Fruit fly (Drosophila melanogaster) whole organism, embryonic: Measurements from ENCODE around the gene CG5262.

Experiments
- CG10209 ChIP-seq: fragments of 200-800 bp; sonication (Bioruptor generic); optimal IDR thresholded peaks from 3 replicates; lab custom pipeline; 2017; ENCODE audit warnings: missing biosample characterization, mild to moderate bottlenecking, missing genetic modification characterization, missing genetic modification reagents
- CG10543 ChIP-seq: fragments of 200-800 bp; sonication (Bioruptor generic); optimal IDR thresholded peaks from 3 replicates; lab custom pipeline; 2017; ENCODE audit warnings: missing biosample characterization, mild to moderate bottlenecking, missing genetic modification characterization, moderate library complexity
- CG10565 ChIP-seq: fragments of 200-800 bp; sonication (Bioruptor generic); optimal IDR thresholded peaks from 3 replicates; lab custom pipeline; 2016; ENCODE audit warnings: missing biosample characterization, mild to moderate bottlenecking, missing genetic modification characterization
- CG11696 ChIP-seq: fragments of 200-800 bp; sonication (Bioruptor generic); IDR thresholded peaks from 2 replicates; pipeline ENCODE4 v1.3.6; 2022; ENCODE audit warnings: missing biosample characterization, missing genetic modification characterization
- CG12104 ChIP-seq: fragments of 200-800 bp; sonication (Bioruptor generic); optimal IDR thresholded peaks from 3 replicates; lab custom pipeline; 2016; ENCODE audit warnings: missing biosample characterization, missing genetic modification characterization
- CG12299 ChIP-seq: fragments of 200-800 bp; sonication (Bioruptor generic); optimal IDR thresholded peaks from 2 replicates; lab custom pipeline; 2018; ENCODE audit warnings: missing biosample characterization, mild to moderate bottlenecking, missing genetic modification characterization
- CG13775 ChIP-seq: fragments of 200-800 bp; sonication (Bioruptor generic); optimal IDR thresholded peaks from 3 replicates; lab custom pipeline; 2017; ENCODE audit warnings: missing biosample characterization, mild to moderate bottlenecking, missing genetic modification characterization
- CG14050 ChIP-seq: fragments of 200-800 bp; sonication (Bioruptor generic); IDR thresholded peaks from 3 replicates; pipeline ENCODE4 v1.3.6; 2022; ENCODE audit warnings: missing biosample characterization, missing genetic modification characterization
- CG15269 ChIP-seq: fragments of 200-800 bp; sonication (Bioruptor generic); optimal IDR thresholded peaks from 2 replicates; lab custom pipeline; 2018; ENCODE audit warnings: missing biosample characterization, mild to moderate bottlenecking, missing genetic modification characterization, moderate library complexity
- CG1529 ChIP-seq: fragments of 200-800 bp; sonication (Bioruptor generic); optimal IDR thresholded peaks from 3 replicates; lab custom pipeline; 2018; ENCODE audit warnings: missing biosample characterization, missing genetic modification characterization
- CG15479 ChIP-seq: fragments of 200-800 bp; sonication (Bioruptor generic); optimal IDR thresholded peaks from 3 replicates; lab custom pipeline; 2019; ENCODE audit warnings: missing biosample characterization, mild to moderate bottlenecking, missing genetic modification characterization, moderate library complexity
- CG1602 ChIP-seq: fragments of 200-800 bp; sonication (Bioruptor generic); optimal IDR thresholded peaks from 3 replicates; lab custom pipeline; 2016; ENCODE audit warnings: missing biosample characterization, missing genetic modification characterization
- CG17359 ChIP-seq: fragments of 200-800 bp; sonication (Bioruptor generic); optimal IDR thresholded peaks from 3 replicates; lab custom pipeline; 2018; ENCODE audit warnings: missing biosample characterization, mild to moderate bottlenecking, missing genetic modification characterization, moderate library complexity
- CG18011 ChIP-seq: fragments of 200-800 bp; sonication (Bioruptor generic); optimal IDR thresholded peaks from 2 replicates; lab custom pipeline; 2017; ENCODE audit warnings: missing biosample characterization, missing genetic modification characterization, mild to moderate bottlenecking, moderate library complexity, missing genotype
- CG18476 ChIP-seq: fragments of 200-800 bp; sonication (Bioruptor generic); optimal IDR thresholded peaks from 2 replicates; lab custom pipeline; 2016; ENCODE audit warnings: missing biosample characterization, mild to moderate bottlenecking, missing genetic modification characterization
- CG18599 ChIP-seq: fragments of 200-800 bp; sonication (Bioruptor generic); optimal IDR thresholded peaks from 3 replicates; lab custom pipeline; 2017; ENCODE audit warnings: missing biosample characterization, missing genetic modification characterization, mild to moderate bottlenecking, moderate library complexity, missing genetic modification reagents
- CG32767 ChIP-seq: fragments of 200-800 bp; sonication (Bioruptor generic); IDR thresholded peaks from 2 replicates; pipeline ENCODE4 v1.3.6; 2022; ENCODE audit warnings: missing biosample characterization, missing genetic modification characterization
- CG4707 ChIP-seq: fragments of 200-800 bp; sonication (Bioruptor generic); optimal IDR thresholded peaks from 2 replicates; lab custom pipeline; 2018; ENCODE audit warnings: missing biosample characterization, mild to moderate bottlenecking, missing genetic modification characterization, moderate library complexity
- CG5180 ChIP-seq: fragments of 200-800 bp; sonication (Bioruptor generic); optimal IDR thresholded peaks from 3 replicates; lab custom pipeline; 2017; ENCODE audit warnings: missing biosample characterization, missing genetic modification characterization, mild to moderate bottlenecking, moderate library complexity, missing genetic modification reagents
- CG6689 ChIP-seq: fragments of 200-800 bp; sonication (Bioruptor generic); IDR thresholded peaks from 2 replicates; pipeline ENCODE4 v1.3.6; 2022; ENCODE audit warnings: missing biosample characterization, missing genetic modification characterization
- CG6854 ChIP-seq: fragments of 200-800 bp; sonication (Bioruptor generic); optimal IDR thresholded peaks from 3 replicates; lab custom pipeline; 2017; ENCODE audit warnings: missing biosample characterization, mild to moderate bottlenecking, missing genetic modification characterization
- CG9437 ChIP-seq: fragments of 200-800 bp; sonication (Bioruptor generic); optimal IDR thresholded peaks from 2 replicates; lab custom pipeline; 2018; ENCODE audit warnings: missing biosample characterization, mild to moderate bottlenecking, missing genetic modification characterization
- Camta ChIP-seq: fragments of 200-800 bp; sonication (Bioruptor generic); optimal IDR thresholded peaks from 2 replicates; lab custom pipeline; 2016; ENCODE audit warnings: missing biosample characterization, missing genetic modification characterization
- Deaf1 ChIP-seq: fragments of 200-800 bp; optimal IDR thresholded peaks from 3 replicates; lab custom pipeline; 2019; ENCODE audit warnings: missing biosample characterization, mild to moderate bottlenecking, missing genetic modification characterization, moderate library complexity
- Ets65A ChIP-seq: fragments of 200-800 bp; sonication (Bioruptor generic); peaks from one replicate; lab custom pipeline; 2016; ENCODE audit warnings: missing biosample characterization, missing genetic modification characterization
- Lpt ChIP-seq: fragments of >200 bp; optimal IDR thresholded peaks from 2 replicates; lab custom pipeline; 2018; ENCODE audit warnings: missing biosample characterization, missing genetic modification characterization
- Mad ChIP-seq: fragments of 200-800 bp; sonication (Bioruptor generic); optimal IDR thresholded peaks from 2 replicates; lab custom pipeline; 2016; ENCODE audit warnings: missing biosample characterization, missing genetic modification characterization
- Nf-YC ChIP-seq: fragments of 200-800 bp; optimal IDR thresholded peaks from 3 replicates; lab custom pipeline; 2019; ENCODE audit warnings: missing biosample characterization, mild to moderate bottlenecking, missing genetic modification characterization, moderate library complexity
- Oli ChIP-seq: fragments of 200-800 bp; sonication (Bioruptor generic); optimal IDR thresholded peaks from 2 replicates; lab custom pipeline; 2018; ENCODE audit warnings: missing biosample characterization, mild to moderate bottlenecking, missing genetic modification characterization, moderate library complexity
- Sox102F ChIP-seq: fragments of 200-800 bp; sonication (Bioruptor generic); optimal IDR thresholded peaks from 2 replicates; lab custom pipeline; 2018; ENCODE audit warnings: missing biosample characterization, mild to moderate bottlenecking, missing genetic modification characterization, moderate library complexity
- Taf1 ChIP-seq: fragments of 200-800 bp; sonication (Bioruptor generic); IDR thresholded peaks from 2 replicates; pipeline ENCODE4 v1.3.6; 2022; ENCODE audit warnings: missing biosample characterization, missing genetic modification characterization
- ab ChIP-seq: fragments of 200-800 bp; sonication (Bioruptor generic); optimal IDR thresholded peaks from 2 replicates; lab custom pipeline; 2016; ENCODE audit warnings: missing biosample characterization, missing genetic modification characterization
- az2 ChIP-seq: fragments of 200-800 bp; sonication (Bioruptor generic); optimal IDR thresholded peaks from 3 replicates; lab custom pipeline; 2016; ENCODE audit warnings: missing biosample characterization, missing genetic modification characterization
- br ChIP-seq: fragments of >200 bp; optimal IDR thresholded peaks from 2 replicates; lab custom pipeline; 2017
- cas ChIP-seq: fragments of 200-800 bp; sonication (Bioruptor generic); IDR thresholded peaks from 2 replicates; pipeline ENCODE4 v1.3.6; 2022; ENCODE audit warnings: missing biosample characterization, missing genetic modification characterization
- crc ChIP-seq: fragments of 200-800 bp; sonication (Bioruptor generic); optimal IDR thresholded peaks from 2 replicates; lab custom pipeline; 2016; ENCODE audit warnings: missing biosample characterization, missing genetic modification characterization
- eyg ChIP-seq: fragments of 200-800 bp; sonication (Bioruptor generic); optimal IDR thresholded peaks from 3 replicates; lab custom pipeline; 2016; ENCODE audit warnings: missing biosample characterization, missing genetic modification characterization
- fd64A ChIP-seq: fragments of 200-800 bp; sonication (Bioruptor generic); optimal IDR thresholded peaks from 3 replicates; lab custom pipeline; 2018; ENCODE audit warnings: missing biosample characterization, mild to moderate bottlenecking, missing genetic modification characterization
- gem ChIP-seq: fragments of 200-800 bp; sonication (Bioruptor generic); optimal IDR thresholded peaks from 2 replicates; lab custom pipeline; 2019; ENCODE audit warnings: missing biosample characterization, mild to moderate bottlenecking, missing genetic modification characterization, moderate library complexity
- grn ChIP-seq: fragments of 200-800 bp; sonication (Bioruptor generic); optimal IDR thresholded peaks from 3 replicates; lab custom pipeline; 2017; ENCODE audit warnings: missing biosample characterization, missing genetic modification characterization
- hbn ChIP-seq: fragments of 200-800 bp; sonication (Bioruptor generic); IDR thresholded peaks from 2 replicates; pipeline ENCODE4 v1.3.6; 2022; ENCODE audit warnings: missing biosample characterization, missing genetic modification characterization; ENCODE audit not compliant: partially characterized antibody
- hth ChIP-seq: fragments of >200 bp; optimal IDR thresholded peaks from 2 replicates; lab custom pipeline; 2017; ENCODE audit warnings: inconsistent platforms
- jigr1 ChIP-seq: fragments of 200-800 bp; sonication (Bioruptor generic); IDR thresholded peaks from 3 replicates; pipeline ENCODE4 v1.3.6; 2022; ENCODE audit warnings: missing biosample characterization, missing genetic modification characterization
- kni ChIP-seq: fragments of 200-800 bp; sonication (Bioruptor generic); optimal IDR thresholded peaks from 3 replicates; lab custom pipeline; 2017; ENCODE audit warnings: mild to moderate bottlenecking, missing biosample characterization, missing genetic modification reagents, missing genetic modification characterization
- mirr ChIP-seq: fragments of 200-800 bp; sonication (Bioruptor generic); optimal IDR thresholded peaks from 3 replicates; lab custom pipeline; 2018; ENCODE audit warnings: missing biosample characterization, mild to moderate bottlenecking, missing genetic modification characterization
- nom ChIP-seq: fragments of 200-800 bp; sonication (Bioruptor generic); optimal IDR thresholded peaks from 2 replicates; lab custom pipeline; 2017; ENCODE audit warnings: missing biosample characterization, missing genetic modification characterization, mild to moderate bottlenecking, moderate library complexity, missing genetic modification reagents
- pzg ChIP-seq: fragments of 200-800 bp; sonication (Bioruptor generic); optimal IDR thresholded peaks from 3 replicates; lab custom pipeline; 2018; ENCODE audit warnings: missing biosample characterization, mild to moderate bottlenecking, missing genetic modification characterization, moderate library complexity
- scrt ChIP-seq: fragments of 200-800 bp; sonication (Bioruptor generic); optimal IDR thresholded peaks from 2 replicates; lab custom pipeline; 2018; ENCODE audit warnings: missing biosample characterization, mild to moderate bottlenecking, missing genetic modification characterization, moderate library complexity
- sisA ChIP-seq: fragments of 200-800 bp; sonication (Bioruptor generic); IDR thresholded peaks from 2 replicates; pipeline ENCODE4 v1.3.6; 2022; ENCODE audit warnings: missing biosample characterization, missing genetic modification characterization

The CG5262 gene

DNA sequence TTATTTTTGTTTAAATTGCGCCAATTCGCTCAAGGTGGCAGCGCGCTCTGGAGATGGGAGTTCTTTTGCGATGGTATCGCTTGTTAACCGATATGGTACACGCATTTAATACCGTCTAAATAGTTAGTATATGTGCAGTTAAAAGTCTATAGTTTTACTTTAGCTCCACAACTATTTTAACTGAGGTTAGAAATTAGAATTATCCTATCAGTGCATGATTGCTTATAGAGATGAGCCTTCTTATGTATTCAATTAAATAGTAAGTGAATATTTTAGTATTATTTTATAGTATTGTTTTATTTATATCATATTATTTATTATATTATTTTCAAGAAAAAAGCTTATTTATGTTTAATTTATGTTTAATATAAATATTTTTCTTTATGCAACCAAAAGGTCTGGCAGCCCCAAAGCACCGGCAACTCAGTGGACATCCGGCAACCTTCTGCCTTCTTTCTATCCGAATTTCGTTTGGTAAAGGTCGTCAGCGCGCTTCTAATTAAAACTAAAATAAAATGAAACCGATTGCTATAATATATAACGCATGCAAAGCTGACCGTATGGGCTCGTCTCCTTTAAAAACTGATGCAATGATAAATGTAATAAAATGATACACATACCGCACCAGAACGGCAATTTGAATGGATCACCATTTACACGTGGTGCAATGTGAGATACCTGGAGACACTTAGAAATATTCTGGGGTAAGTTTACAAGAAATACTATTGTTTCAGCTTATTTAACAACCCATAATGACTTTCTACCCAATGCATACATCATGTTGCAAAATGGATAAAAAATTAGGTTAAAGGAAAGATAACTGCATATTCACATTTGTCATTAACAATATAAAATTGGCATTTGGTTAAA lies 22.8 kb upstream of the CG5262 start, which contains the start of gene CG5199 (continued):
- TF ChIP-seq Lpt (GFP tag; lab: Kevin White, UChicago) (no peak), grn (GFP tag; lab: Kevin White, UChicago) (no peak), CG1529 (GFP tag; lab: Kevin White, UChicago) (no peak), CG6854 (GFP tag; lab: Kevin White, UChicago) (no peak), hbn (GFP tag; lab: Robert Waterston, UW) (peak; percentile 61), Taf1 (no peak), CG10565 (no peak), CG18011 (GFP tag; lab: Kevin White, UChicago) (no peak), Camta (GFP tag; lab: Kevin White, UChicago) (peak; percentile 58), az2 (peak; percentile 46), fd64A (GFP tag; lab: Kevin White, UChicago) (no peak), mirr (no peak), kni (no peak), CG12104 (GFP tag; lab: Kevin White, UChicago) (peak; percentile 49), CG12299 (peak; percentile 45), jigr1 (no peak), pzg (GFP tag; lab: Kevin White, UChicago) (peak; percentile 41), scrt (GFP tag; lab: Kevin White, UChicago) (no peak), Nf-YC (tag; lab: Kevin White, UChicago) (peak; percentile 75), CG5180 (GFP tag; lab: Kevin White, UChicago) (no peak), Ets65A (GFP tag; lab: Kevin White, UChicago) (peak; percentile 92), Deaf1 (tag; lab: Kevin White, UChicago) (no peak), nom (no peak), CG9437 (GFP tag; lab: Kevin White, UChicago) (peak; percentile 72), CG32767 (GFP tag; lab: Robert Waterston, UW) (peak; percentile 49; the same call in 1 of the 2 replicates), CG10543 (peak; percentile 47), CG11696 (GFP tag; lab: Robert Waterston, UW) (no peak), Mad (no peak), CG1602 (GFP tag; lab: Kevin White, UChicago) (peak; percentile 56), CG6689 (peak; percentile 66), gem (peak; percentile 91), br (lab: Kevin White, UChicago) (no peak), hth (lab: Kevin White, UChicago) (no peak), Sox102F (GFP tag; lab: Kevin White, UChicago) (peak; percentile 61), CG15479 (GFP tag; lab: Kevin White, UChicago) (peak; percentile 43), Oli (peak; percentile 56), CG15269 (tag; lab: Kevin White, UChicago) (peak; percentile 58), sisA (GFP tag; lab: Robert Waterston, UW) (peak; percentile 49), CG10209 (GFP tag; lab: Kevin White, UChicago) (peak; percentile 74), CG14050 (no peak), CG13775 (peak; percentile 85), eyg (no peak), CG18599 (GFP tag; lab: Kevin White, UChicago) (peak; percentile 69), ab (GFP tag; lab: Kevin White, UChicago) (no peak), cas (GFP tag; lab: Robert Waterston, UW) (no peak), CG18476 (GFP tag; lab: Kevin White, UChicago) (peak; percentile 19), crc (GFP tag; lab: Kevin White, UChicago) (no peak), CG17359 (tag; lab: Kevin White, UChicago) (peak; percentile 50), CG4707 (GFP tag; lab: Kevin White, UChicago) (no peak)
